Fruit fly (Drosophila melanogaster): ENCODE results near the gene CG13806.

The CG13806 gene

dm6 chr3L:2262515-2262944 lies 3.7 kb upstream of the CG13806 start, which contains the start of the genes oxt and CG13807 (continued):
- TF ChIP-seq CG9797 (GFP tag; optimal IDR thresholded peaks at IDR 0.05), result peak; percentile 74
- TF ChIP-seq slbo (GFP tag; IDR thresholded peaks at IDR 0.05), result peak; percentile 92
- TF ChIP-seq az2 (GFP tag; optimal IDR thresholded peaks at IDR 0.05), result peak; percentile 87
- 0 out of 2 replicates have a peak, but pooled peaks have one; percentile 16 for TF ChIP-seq bbx (GFP tag; IDR thresholded peaks at IDR 0.05; ENCODE audit: partially characterized antibody)
- TF ChIP-seq CG12236 (GFP tag; optimal IDR thresholded peaks at IDR 0.05), result no peak
- TF ChIP-seq sens (GFP tag), result peak; percentile 96
- no peak for TF ChIP-seq D19A (tag; optimal IDR thresholded peaks at IDR 0.05)
- TF ChIP-seq hkb (optimal IDR thresholded peaks at IDR 0.05), result no peak
- peak; percentile 92 for TF ChIP-seq hkb (GFP tag; IDR thresholded peaks at IDR 0.05)
- TF ChIP-seq Ravus (GFP tag; IDR thresholded peaks at IDR 0.05), result peak; percentile 54
- TF ChIP-seq CG31224 (GFP tag; IDR thresholded peaks at IDR 0.05), result peak; percentile 77
- TF ChIP-seq CoRest (tag; optimal IDR thresholded peaks at IDR 0.05), result peak; percentile 94
- peak; percentile 28 for TF ChIP-seq crc (GFP tag; optimal IDR thresholded peaks at IDR 0.05)
- TF ChIP-seq Dip2 (GFP tag; IDR thresholded peaks at IDR 0.05), result 0 out of 2 replicates have a peak, but pooled peaks have one; percentile 19
- TF ChIP-seq CG6683 (GFP tag; optimal IDR thresholded peaks at IDR 0.05), result peak; percentile 70
- peak; percentile 94 for TF ChIP-seq vvl (GFP tag; IDR thresholded peaks at IDR 0.05)
- peak; percentile 62 for TF ChIP-seq CG8281 (tag; optimal IDR thresholded peaks at IDR 0.05)
- no peak for TF ChIP-seq repo (GFP tag; optimal IDR thresholded peaks at IDR 0.05)
- TF ChIP-seq TFAM (GFP tag; optimal IDR thresholded peaks at IDR 0.05), result peak; percentile 10
- TF ChIP-seq CG7745 (tag; optimal IDR thresholded peaks at IDR 0.05), result no peak
- TF ChIP-seq nom (GFP tag; optimal IDR thresholded peaks at IDR 0.05), result peak; percentile 63
- peak; percentile 66 for TF ChIP-seq D19B (GFP tag; optimal IDR thresholded peaks at IDR 0.05)
- TF ChIP-seq CG11696 (GFP tag; IDR thresholded peaks at IDR 0.05), result peak; percentile 59
- TF ChIP-seq sim (GFP tag; IDR thresholded peaks at IDR 0.05), result peak; percentile 71; the same call in 1 of the 2 replicates
- peak; percentile 73 for TF ChIP-seq pum (GFP tag; optimal IDR thresholded peaks at IDR 0.05)
- no peak for TF ChIP-seq disco-r (GFP tag; optimal IDR thresholded peaks at IDR 0.05)
- peak; percentile 92 for TF ChIP-seq PHDP (tag; optimal IDR thresholded peaks at IDR 0.05)
- peak; percentile 72 for TF ChIP-seq CG7987 (GFP tag; optimal IDR thresholded peaks at IDR 0.05)
- peak; percentile 78 for TF ChIP-seq CG9215 (GFP tag; IDR thresholded peaks at IDR 0.05)
- peak in 1 of 3 experiments; percentile 87 for TF ChIP-seq lola (GFP tag; optimal IDR thresholded peaks at IDR 0.05)
- TF ChIP-seq Antp (GFP tag; optimal IDR thresholded peaks at IDR 0.05), result peak; percentile 49
- peak; percentile 82 for TF ChIP-seq ttk (GFP tag; IDR thresholded peaks at IDR 0.05)
- TF ChIP-seq Dad (GFP tag; optimal IDR thresholded peaks at IDR 0.05), result peak; percentile 39
- TF ChIP-seq tll (GFP tag; optimal IDR thresholded peaks at IDR 0.05), result peak in 1 of 2 experiments; percentile 59
- no peak for TF ChIP-seq mld (GFP tag; IDR thresholded peaks at IDR 0.05; ENCODE audit: partially characterized antibody)
- peak; percentile 1 for TF ChIP-seq Myb (GFP tag; optimal IDR thresholded peaks at IDR 0.05)
- TF ChIP-seq CG12104 (GFP tag; optimal IDR thresholded peaks at IDR 0.05), result peak; percentile 80
- TF ChIP-seq ken (GFP tag; IDR thresholded peaks at IDR 0.05), result peak; percentile 92
- no peak for TF ChIP-seq HmgD (GFP tag; optimal IDR thresholded peaks at IDR 0.05)
- TF ChIP-seq ewg (GFP tag; optimal IDR thresholded peaks at IDR 0.05), result peak; percentile 80
- TF ChIP-seq CG10543 (GFP tag; optimal IDR thresholded peaks at IDR 0.05), result peak; percentile 90
- peak; percentile 70 for TF ChIP-seq Asciz (GFP tag; optimal IDR thresholded peaks at IDR 0.05)
- peak; percentile 99 for TF ChIP-seq CG3995 (GFP tag; optimal IDR thresholded peaks at IDR 0.05)
- TF ChIP-seq CG3838 (GFP tag; optimal IDR thresholded peaks at IDR 0.05), result no peak
- peak; percentile 81 for TF ChIP-seq gsb-n (tag; optimal IDR thresholded peaks at IDR 0.05)
- TF ChIP-seq MTF-1 (GFP tag; optimal IDR thresholded peaks at IDR 0.05; ENCODE audit: borderline replicate concordance), result peak; percentile 30
- TF ChIP-seq Lpt (GFP tag; optimal IDR thresholded peaks at IDR 0.05), result no peak
- TF ChIP-seq CG17385 (GFP tag; optimal IDR thresholded peaks at IDR 0.05), result peak; percentile 78
- TF ChIP-seq fd64A (GFP tag; optimal IDR thresholded peaks at IDR 0.05), result peak; percentile 66
- TF ChIP-seq ssp (GFP tag; IDR thresholded peaks at IDR 0.05), result peak; percentile 82
- peak; percentile 53 for TF ChIP-seq pho (GFP tag; optimal IDR thresholded peaks at IDR 0.05)

Measured in whole organism, embryonic.